Fruit fly (Drosophila melanogaster): ENCODE results near the gene dnt.

dnt gene

dm6 chr2L:19405685-19406357 is 42.8 kb upstream of the dnt start (continued):
- TF ChIP-seq sim (GFP tag; IDR thresholded peaks at IDR 0.05), result no peak
- no peak for TF ChIP-seq sima (GFP tag; optimal IDR thresholded peaks at IDR 0.05)
- no peak for TF ChIP-seq CG10147 (GFP tag; optimal IDR thresholded peaks at IDR 0.05)
- no peak for TF ChIP-seq bigmax (GFP tag; optimal IDR thresholded peaks at IDR 0.05)
- no peak for TF ChIP-seq unc-4 (GFP tag; IDR thresholded peaks at IDR 0.05; ENCODE audit: partially characterized antibody)
- no peak for TF ChIP-seq CG5180 (GFP tag; optimal IDR thresholded peaks at IDR 0.05)
- TF ChIP-seq danr (GFP tag; IDR thresholded peaks at IDR 0.05), result no peak
- no peak for TF ChIP-seq fu2 (GFP tag; optimal IDR thresholded peaks at IDR 0.05)
- TF ChIP-seq CG12071 (GFP tag; optimal IDR thresholded peaks at IDR 0.05), result no peak
- 0 out of 3 replicates have a peak, but pooled peaks have one; percentile 17 for TF ChIP-seq Aef1 (GFP tag; IDR thresholded peaks at IDR 0.05)
- no peak for TF ChIP-seq corto (GFP tag; optimal IDR thresholded peaks at IDR 0.05)
- TF ChIP-seq pzg (GFP tag; optimal IDR thresholded peaks at IDR 0.05), result no peak
- TF ChIP-seq Nf-YA (GFP tag; IDR thresholded peaks at IDR 0.05), result no peak
- TF ChIP-seq CG2199 (GFP tag; IDR thresholded peaks at IDR 0.05), result no peak
- no peak for TF ChIP-seq lilli (GFP tag; optimal IDR thresholded peaks at IDR 0.05)
- no peak for TF ChIP-seq Hmx (GFP tag; optimal IDR thresholded peaks at IDR 0.05)
- TF ChIP-seq CG34422 (GFP tag; IDR thresholded peaks at IDR 0.05), result no peak
- TF ChIP-seq CG32532 (GFP tag; IDR thresholded peaks at IDR 0.05), result peak; percentile 40
- no peak for TF ChIP-seq Dll (GFP tag; IDR thresholded peaks at IDR 0.05; ENCODE audit: partially characterized antibody)
- TF ChIP-seq CG14667 (GFP tag; IDR thresholded peaks at IDR 0.05), result no peak
- no peak for TF ChIP-seq Hr3 (GFP tag; optimal IDR thresholded peaks at IDR 0.05)
- no peak for TF ChIP-seq crp (GFP tag; optimal IDR thresholded peaks at IDR 0.05)
- no peak for TF ChIP-seq Rx (GFP tag; IDR thresholded peaks at IDR 0.05)
- no peak for TF ChIP-seq repo (GFP tag; optimal IDR thresholded peaks at IDR 0.05)
- no peak for TF ChIP-seq CG12391 (tag; optimal IDR thresholded peaks at IDR 0.05)
- no peak for TF ChIP-seq maf-S (GFP tag; optimal IDR thresholded peaks at IDR 0.05)
- TF ChIP-seq lmd (GFP tag; IDR thresholded peaks at IDR 0.05), result no peak
- no peak for TF ChIP-seq ttk (GFP tag; IDR thresholded peaks at IDR 0.05)
- TF ChIP-seq Gug (GFP tag; IDR thresholded peaks at IDR 0.05), result 0 out of 4 replicates have a peak, but pooled peaks have one; percentile 3
- TF ChIP-seq Vsx1 (GFP tag; optimal IDR thresholded peaks at IDR 0.05), result no peak
- no peak for TF ChIP-seq zen (tag; optimal IDR thresholded peaks at IDR 0.05)
- TF ChIP-seq stwl (tag; optimal IDR thresholded peaks at IDR 0.05), result no peak
- TF ChIP-seq dm (GFP tag; optimal IDR thresholded peaks at IDR 0.05), result no peak
- no peak for TF ChIP-seq dan (GFP tag; IDR thresholded peaks at IDR 0.05)
- TF ChIP-seq CG15601 (tag; optimal IDR thresholded peaks at IDR 0.05), result no peak
- no peak for TF ChIP-seq CG10979 (tag; optimal IDR thresholded peaks at IDR 0.05)
- no peak for TF ChIP-seq prd (optimal IDR thresholded peaks at IDR 0.05)
- TF ChIP-seq prd (GFP tag; IDR thresholded peaks at IDR 0.05), result peak; percentile 60
- no peak for TF ChIP-seq Jarid2 (GFP tag; optimal IDR thresholded peaks at IDR 0.05)
- TF ChIP-seq sna (GFP tag; IDR thresholded peaks at IDR 0.05; ENCODE audit: partially characterized antibody), result no peak
- TF ChIP-seq Chrac-16 (GFP tag; optimal IDR thresholded peaks at IDR 0.05), result no peak
- TF ChIP-seq CG4404 (GFP tag; IDR thresholded peaks at IDR 0.05), result no peak
- no peak for TF ChIP-seq sr (GFP tag; IDR thresholded peaks at IDR 0.05)
- no peak for TF ChIP-seq CG31388 (GFP tag; optimal IDR thresholded peaks at IDR 0.05)
- TF ChIP-seq CG17361 (GFP tag; IDR thresholded peaks at IDR 0.05), result peak; percentile 34; the same call in 1 of the 3 replicates
- TF ChIP-seq CG7372 (GFP tag; IDR thresholded peaks at IDR 0.05), result no peak
- TF ChIP-seq kni (GFP tag; optimal IDR thresholded peaks at IDR 0.05), result no peak
- no peak for TF ChIP-seq pan (optimal IDR thresholded peaks at IDR 0.05)
- no peak for TF ChIP-seq pan (GFP tag; optimal IDR thresholded peaks at IDR 0.05 in 1 of 2, IDR thresholded peaks at IDR 0.05 in 1 of 2)
- no peak for TF ChIP-seq CG7963 (GFP tag; IDR thresholded peaks at IDR 0.05; ENCODE audit: partially characterized antibody)
- TF ChIP-seq Six4 (GFP tag; optimal IDR thresholded peaks at IDR 0.05), result no peak

Measured in whole organism, embryonic.